Fruit fly (Drosophila melanogaster) whole organism, pupa: ENCODE data around the gene CG5697.

ENCODE experiments used
- CG12605 ChIP-seq: fragments of 200-800 bp; sonication (Bioruptor generic); IDR thresholded peaks from 2 replicates; pipeline ENCODE4 v1.3.6; 2022; ENCODE audit warnings: missing biosample characterization, missing genetic modification characterization
- CG13204 ChIP-seq: fragments of 200-800 bp; sonication (Bioruptor generic); optimal IDR thresholded peaks from 2 replicates; lab custom pipeline; 2018; ENCODE audit warnings: missing biosample characterization, mild to moderate bottlenecking, missing genetic modification characterization, moderate library complexity
- CG14655 ChIP-seq: fragments of 200-800 bp; sonication (Bioruptor generic); optimal IDR thresholded peaks from 3 replicates; lab custom pipeline; 2017; ENCODE audit warnings: mild to moderate bottlenecking, missing biosample characterization, missing genetic modification reagents, missing genetic modification characterization
- CG15710 ChIP-seq: fragments of 200-800 bp; sonication (Bioruptor generic); optimal IDR thresholded peaks from 2 replicates; lab custom pipeline; 2018; ENCODE audit warnings: missing biosample characterization, mild to moderate bottlenecking, missing genetic modification characterization, moderate library complexity
- CG32121 ChIP-seq: fragments of 200-800 bp; sonication (Bioruptor generic); IDR thresholded peaks from 2 replicates; pipeline ENCODE4 v1.3.6; 2022; ENCODE audit warnings: missing biosample characterization, missing genetic modification characterization
- EcR ChIP-seq: fragments of 200-800 bp; sonication (Bioruptor generic); optimal IDR thresholded peaks from 3 replicates; lab custom pipeline; 2019; ENCODE audit warnings: missing biosample characterization, missing genetic modification characterization, mild to moderate bottlenecking, moderate library complexity, missing genetic modification reagents
- Ets98B ChIP-seq: fragments of 200-800 bp; sonication (Bioruptor generic); IDR thresholded peaks from 2 replicates; pipeline ENCODE4 v1.3.6; 2022; ENCODE audit warnings: missing biosample characterization, missing genetic modification characterization
- Pif1A ChIP-seq: fragments of 200-800 bp; sonication (Bioruptor generic); optimal IDR thresholded peaks from 3 replicates; lab custom pipeline; 2016; ENCODE audit warnings: missing biosample characterization, missing genetic modification characterization
- rn ChIP-seq: fragments of 200-800 bp; sonication (Bioruptor generic); IDR thresholded peaks from 2 replicates; pipeline ENCODE4 v1.3.6; 2022; ENCODE audit warnings: missing biosample characterization, missing genetic modification characterization

- TF ChIP-seq Ets98B (GFP tag; lab: Robert Waterston, UW) = no peak
- no peak for TF ChIP-seq CG32121 (GFP tag; lab: Robert Waterston, UW)
- no peak for TF ChIP-seq CG13204 (GFP tag; lab: Kevin White, UChicago)
- TF ChIP-seq CG14655 (GFP tag; lab: Kevin White, UChicago) = no peak
- no peak for TF ChIP-seq CG15710 (tag; lab: Kevin White, UChicago)
- no peak for TF ChIP-seq rn
- TF ChIP-seq CG12605 (GFP tag; lab: Robert Waterston, UW) = no peak
- no peak for TF ChIP-seq Pif1A (GFP tag; lab: Kevin White, UChicago)
- TF ChIP-seq EcR (GFP tag; lab: Kevin White, UChicago) = no peak
Measured at dm6 chr3R:20977846-20978295, 37.9 kb upstream of the CG5697 start, which contains the start of gene Calx.
